Fruit fly (Drosophila melanogaster): ENCODE measurements around the gene cad.

DNA sequence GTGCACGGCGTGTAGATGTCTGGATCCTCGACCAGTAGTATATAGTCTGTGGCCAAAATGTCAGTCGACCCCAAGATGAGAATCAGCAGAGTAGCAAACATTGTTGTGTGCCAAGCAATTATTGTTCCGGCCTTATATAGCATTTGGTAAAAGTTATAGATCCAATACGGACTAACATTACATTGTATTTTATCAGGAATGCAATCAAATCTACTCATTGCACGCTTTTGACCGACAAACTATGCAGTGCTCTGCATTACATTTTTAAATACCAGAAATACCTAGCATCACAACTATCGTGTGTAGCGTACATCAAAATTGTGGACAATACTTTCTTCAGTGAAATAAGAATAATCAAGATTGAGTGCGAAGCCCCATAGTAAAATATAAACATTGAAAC is 50.2 kb downstream of the cad start, which contains the start of gene CheB38c:
- TF ChIP-seq Sin3A (optimal IDR thresholded peaks at IDR 0.05), result no peak
- no peak for TF ChIP-seq insv (optimal IDR thresholded peaks at IDR 0.05)
- TF ChIP-seq psq (optimal IDR thresholded peaks at IDR 0.05), result no peak

Data from Kc167 (cell line).